Worm (Caenorhabditis elegans) whole organism, young adult: Measurements from ENCODE around the gene C06E2.9.
A peak's percentile ranks its signal among the peaks of the same experiment; 100 is the strongest.

Experiments
- B0019.2 ChIP-seq: fragments of 200-800 bp; sonication (Bioruptor generic); conservative IDR thresholded peaks from 2 replicates; pipeline ENCODE4 v1.3.6; 2022; ENCODE audit warnings: missing genetic modification reagents, missing genetic modification characterization, missing compliant biosample characterization
- D2030.7 ChIP-seq: fragments of 200-800 bp; sonication (Bioruptor generic); IDR thresholded peaks from 2 replicates; pipeline ENCODE4 v1.3.6; 2022; ENCODE audit warnings: missing genetic modification reagents, missing genetic modification characterization, missing compliant biosample characterization
- F49E8.2 ChIP-seq: sonication (generic microtip); optimal IDR thresholded peaks from 3 replicates; lab custom pipeline; 2017; ENCODE audit warnings: missing genetic modification characterization, mild to moderate bottlenecking, missing compliant biosample characterization, antibody characterized with exemption, moderate library complexity; ENCODE audit not compliant: insufficient read depth
- F57C9.4 ChIP-seq: sonication (generic microtip); optimal IDR thresholded peaks from 2 replicates; lab custom pipeline; 2017; ENCODE audit warnings: mild to moderate bottlenecking, missing genetic modification characterization, missing compliant biosample characterization
- K11D2.4 ChIP-seq: fragments of 200-800 bp; sonication (Bioruptor generic); IDR thresholded peaks from 2 replicates; pipeline ENCODE4 v1.3.6; 2022; ENCODE audit warnings: missing genetic modification reagents, missing genetic modification characterization, missing compliant biosample characterization
- T07F8.4 ChIP-seq: sonication (generic microtip); optimal IDR thresholded peaks from 2 replicates; lab custom pipeline; 2016; ENCODE audit warnings: mild to moderate bottlenecking, missing genetic modification characterization, moderate library complexity, missing compliant biosample characterization
- T26A5.8 ChIP-seq: sonication (generic microtip); optimal IDR thresholded peaks from 2 replicates; lab custom pipeline; 2016; ENCODE audit warnings: missing genetic modification characterization, missing compliant biosample characterization
- Y56A3A.18 ChIP-seq: fragments of 200-800 bp; sonication (Bioruptor generic); IDR thresholded peaks from 2 replicates; pipeline ENCODE4 v1.3.6; 2022; ENCODE audit warnings: missing genetic modification reagents, missing genetic modification characterization, missing compliant biosample characterization
- Y67H2A.10 ChIP-seq: fragments of 200-800 bp; sonication (Bioruptor generic); conservative IDR thresholded peaks from 2 replicates; pipeline ENCODE4 v1.3.6; 2022; ENCODE audit warnings: missing genetic modification reagents, missing genetic modification characterization, missing compliant biosample characterization
- Y79H2A.3 ChIP-seq: fragments of 200-800 bp; sonication (Bioruptor generic); conservative IDR thresholded peaks from 2 replicates; pipeline ENCODE4 v1.3.6; 2022; ENCODE audit warnings: missing genetic modification reagents, missing genetic modification characterization, missing compliant biosample characterization
- ZK185.1 ChIP-seq: sonication (generic microtip); optimal IDR thresholded peaks from 2 replicates; lab custom pipeline; 2016; ENCODE audit warnings: mild to moderate bottlenecking, missing genetic modification characterization, missing compliant biosample characterization; ENCODE audit not compliant: poor library complexity, severe bottlenecking
- akir-1 ChIP-seq: fragments of 200-800 bp; sonication (Bioruptor generic); optimal IDR thresholded peaks from 2 replicates; lab custom pipeline; 2018; ENCODE audit warnings: mild to moderate bottlenecking, missing genetic modification characterization, moderate library complexity, missing compliant biosample characterization
- ama-1 ChIP-seq, 3 experiments: fragments of 150-350 bp in 1 of 3; sonication (generic microtip) in 2 of 3; optimal IDR thresholded peaks; 2 replicates each; lab custom pipeline; 2014 to 2018; ENCODE audit warnings: missing biosample characterization in 2 of 3, missing genetic modification characterization in 2 of 3, missing genetic modification reagents in 2 of 3
- atf-7 ChIP-seq: sonication (generic microtip); optimal IDR thresholded peaks from 2 replicates; lab custom pipeline; 2017; ENCODE audit warnings: mild to moderate bottlenecking, missing genetic modification characterization, missing compliant biosample characterization
- cebp-1 ChIP-seq, 2 experiments: fragments of 200-800 bp in 1 of 2; sonication (Bioruptor generic) in 1 of 2; sonication (generic microtip) in 1 of 2; IDR thresholded peaks in 1 of 2; optimal IDR thresholded peaks in 1 of 2; 2 replicates each; pipeline versions ENCODE4 v1.3.6 to Lab custom; 2017 to 2022; ENCODE audit warnings: missing compliant biosample characterization in 2 of 2, missing genetic modification characterization in 2 of 2, mild to moderate bottlenecking in 1 of 2, missing genetic modification reagents in 1 of 2, moderate library complexity in 1 of 2
- ceh-100 ChIP-seq: fragments of 200-800 bp; sonication (Bioruptor generic); IDR thresholded peaks from 2 replicates; pipeline ENCODE4 v1.3.6; 2022; ENCODE audit warnings: missing genetic modification reagents, missing genetic modification characterization, missing compliant biosample characterization
- dpl-1 ChIP-seq: fragments of 150-350 bp; optimal IDR thresholded peaks from 2 replicates; lab custom pipeline; 2014; ENCODE audit warnings: missing biosample characterization, missing genetic modification reagents, missing genetic modification characterization
- egl-44 ChIP-seq: fragments of 200-800 bp; sonication (Bioruptor generic); IDR thresholded peaks from 2 replicates; pipeline ENCODE4 v1.3.6; 2022; ENCODE audit warnings: missing genetic modification reagents, missing genetic modification characterization, missing compliant biosample characterization
- ekl-4 ChIP-seq: fragments of 200-800 bp; sonication (Bioruptor generic); IDR thresholded peaks from 2 replicates; pipeline ENCODE4 v1.3.6; 2022; ENCODE audit warnings: missing genetic modification reagents, missing genetic modification characterization, missing compliant biosample characterization
- him-1 ChIP-seq: sonication (generic microtip); optimal IDR thresholded peaks from 2 replicates; lab custom pipeline; 2016; ENCODE audit warnings: missing genotype, missing genetic modification reagents, missing genetic modification characterization, missing compliant biosample characterization
- hlh-12 ChIP-seq: sonication (generic microtip); optimal IDR thresholded peaks from 2 replicates; lab custom pipeline; 2016; ENCODE audit warnings: missing genetic modification characterization, missing compliant biosample characterization
- hmg-1.2 ChIP-seq: fragments of 200-800 bp; sonication (Bioruptor generic); IDR thresholded peaks from 2 replicates; pipeline ENCODE4 v1.3.6; 2022; ENCODE audit warnings: missing genetic modification reagents, missing genetic modification characterization, missing compliant biosample characterization
- hmg-20 ChIP-seq: fragments of 200-800 bp; sonication (Bioruptor generic); IDR thresholded peaks from 2 replicates; pipeline ENCODE4 v1.3.6; 2022; ENCODE audit warnings: missing genetic modification reagents, missing genetic modification characterization, missing compliant biosample characterization
- lin-26 ChIP-seq: fragments of 200-800 bp; sonication (Bioruptor generic); IDR thresholded peaks from 2 replicates; pipeline ENCODE4 v1.3.6; 2022; ENCODE audit warnings: missing genetic modification reagents, missing genetic modification characterization, missing compliant biosample characterization
- lsy-27 ChIP-seq: sonication (generic microtip); optimal IDR thresholded peaks from 2 replicates; lab custom pipeline; 2017; ENCODE audit warnings: missing genetic modification characterization, mild to moderate bottlenecking, missing compliant biosample characterization, antibody characterized with exemption, missing genotype, borderline replicate concordance; ENCODE audit not compliant: insufficient read depth
- mcd-1 ChIP-seq: fragments of 200-800 bp; sonication (Bioruptor generic); IDR thresholded peaks from 2 replicates; pipeline ENCODE4 v1.3.6; 2022; ENCODE audit warnings: missing genetic modification reagents, missing genetic modification characterization, missing compliant biosample characterization
- mel-28 ChIP-seq: sonication (generic microtip); optimal IDR thresholded peaks from 2 replicates; lab custom pipeline; 2016; ENCODE audit warnings: borderline replicate concordance, mild to moderate bottlenecking, missing genetic modification characterization, missing compliant biosample characterization
- mxl-1 ChIP-seq: sonication (generic microtip); optimal IDR thresholded peaks from 2 replicates; lab custom pipeline; 2016; ENCODE audit warnings: missing genetic modification characterization, missing compliant biosample characterization
- nfya-1 ChIP-seq: sonication (generic microtip); optimal IDR thresholded peaks from 2 replicates; lab custom pipeline; 2017; ENCODE audit warnings: antibody characterized with exemption, missing compliant biosample characterization, missing genetic modification characterization, borderline replicate concordance; ENCODE audit not compliant: insufficient read depth
- nfyb-1 ChIP-seq: fragments of 200-800 bp; sonication (Bioruptor generic); IDR thresholded peaks from 2 replicates; pipeline ENCODE4 v1.3.6; 2022; ENCODE audit warnings: missing genetic modification reagents, missing genetic modification characterization, missing compliant biosample characterization
- nhr-120 ChIP-seq: fragments of 200-800 bp; sonication (Bioruptor generic); IDR thresholded peaks from 2 replicates; pipeline ENCODE4 v1.3.6; 2022; ENCODE audit warnings: missing genetic modification characterization, missing compliant biosample characterization
- nhr-27 ChIP-seq: fragments of 200-800 bp; sonication (Bioruptor generic); optimal IDR thresholded peaks from 2 replicates; lab custom pipeline; 2018; ENCODE audit warnings: mild to moderate bottlenecking, missing genetic modification characterization, moderate library complexity, missing compliant biosample characterization
- rec-8 ChIP-seq, 2 experiments: sonication (generic microtip); optimal IDR thresholded peaks; 2 replicates each; lab custom pipeline; 2016; ENCODE audit warnings: mild to moderate bottlenecking in 2 of 2, missing genetic modification characterization in 2 of 2, missing genetic modification reagents in 2 of 2, missing genotype in 2 of 2, missing biosample characterization in 1 of 2, missing compliant biosample characterization in 1 of 2, moderate library complexity in 1 of 2
- rpc-1 ChIP-seq, 2 experiments: fragments of 150-350 bp in 1 of 2; sonication (generic microtip) in 1 of 2; optimal IDR thresholded peaks; 2 replicates each; lab custom pipeline; 2014 to 2018; ENCODE audit warnings: missing biosample characterization in 1 of 2, missing genetic modification characterization in 1 of 2, missing genetic modification reagents in 1 of 2, missing genotype in 1 of 2
- sdz-38 ChIP-seq: sonication (generic microtip); optimal IDR thresholded peaks from 2 replicates; lab custom pipeline; 2016; ENCODE audit warnings: missing genotype, missing genetic modification characterization, missing compliant biosample characterization
- snpc-4 ChIP-seq, 5 experiments: fragments of 150-350 bp in 1 of 5; sonication (generic microtip) in 4 of 5; optimal IDR thresholded peaks; 2 replicates each; lab custom pipeline; 2014 to 2018; ENCODE audit warnings: missing genetic modification characterization in 5 of 5, missing biosample characterization in 3 of 5, antibody characterized with exemption in 2 of 5, mild to moderate bottlenecking in 2 of 5, missing compliant biosample characterization in 2 of 5, missing genotype in 2 of 5, moderate library complexity in 2 of 5, missing genetic modification reagents in 1 of 5
- somi-1 ChIP-seq: fragments of 200-800 bp; sonication (Bioruptor generic); optimal IDR thresholded peaks from 2 replicates; lab custom pipeline; 2018; ENCODE audit warnings: mild to moderate bottlenecking, missing genetic modification characterization, missing compliant biosample characterization
- tbp1 ChIP-seq: fragments of 200-800 bp; sonication (Bioruptor generic); optimal IDR thresholded peaks from 2 replicates; lab custom pipeline; 2018; ENCODE audit warnings: mild to moderate bottlenecking, missing genetic modification characterization, missing compliant biosample characterization
- zfh-2 ChIP-seq: fragments of 200-800 bp; sonication (Bioruptor generic); conservative IDR thresholded peaks from 2 replicates; pipeline ENCODE4 v1.3.6; 2022; ENCODE audit warnings: missing genetic modification reagents, missing genetic modification characterization, missing compliant biosample characterization
- zim-3 ChIP-seq: sonication (generic microtip); optimal IDR thresholded peaks from 2 replicates; lab custom pipeline; 2017; ENCODE audit warnings: mild to moderate bottlenecking, missing genetic modification characterization, moderate library complexity, missing compliant biosample characterization
- ztf-18 ChIP-seq: sonication (generic microtip); optimal IDR thresholded peaks from 2 replicates; lab custom pipeline; 2016; ENCODE audit warnings: missing genotype, mild to moderate bottlenecking, missing genetic modification characterization, missing compliant biosample characterization
- ztf-25 ChIP-seq: fragments of 200-800 bp; sonication (Bioruptor generic); IDR thresholded peaks from 2 replicates; pipeline ENCODE4 v1.3.6; 2022; ENCODE audit warnings: missing genetic modification reagents, missing genetic modification characterization, missing compliant biosample characterization
- ztf-26 ChIP-seq: sonication (generic microtip); optimal IDR thresholded peaks from 2 replicates; lab custom pipeline; 2017; ENCODE audit warnings: missing genetic modification characterization, missing compliant biosample characterization
- ztf-28 ChIP-seq: fragments of 200-800 bp; sonication (Bioruptor generic); IDR thresholded peaks from 2 replicates; pipeline ENCODE4 v1.3.6; 2022; ENCODE audit warnings: missing genetic modification reagents, missing genetic modification characterization, missing compliant biosample characterization

The C06E2.9 gene

DNA sequence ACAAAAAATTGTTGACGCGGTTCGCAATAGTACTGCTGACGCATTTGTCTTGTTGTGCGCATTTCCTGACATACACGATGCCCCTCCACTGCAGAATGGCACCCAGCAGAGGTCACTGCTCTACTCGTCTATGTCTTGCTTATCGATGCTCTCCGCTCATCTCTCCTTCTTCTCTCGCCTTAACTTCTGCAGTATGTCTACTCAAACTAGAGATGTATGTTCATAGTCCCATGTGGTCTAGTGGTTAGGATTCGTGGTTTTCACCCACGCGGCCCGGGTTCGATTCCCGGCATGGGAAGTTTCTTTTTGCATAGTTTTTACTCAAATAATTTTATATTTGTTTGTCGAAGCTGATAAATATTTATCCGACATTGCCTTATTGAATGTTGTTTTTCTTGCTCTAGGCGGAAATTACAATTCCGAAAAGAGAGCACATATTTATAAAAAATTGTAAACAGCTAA lies 25.1 kb upstream of the C06E2.9 start, which contains the start of gene C28G1.2 (continued):
- TF ChIP-seq tbp1 (GFP tag; lab: Kevin White, UChicago): peak; percentile 100
- peak; percentile 89; the same call in 1 of the 2 replicates for TF ChIP-seq K11D2.4
- TF ChIP-seq akir-1: peak; percentile 84
- peak; percentile 79 for TF ChIP-seq lsy-27 (tag; lab: Kevin White, UChicago)
- TF ChIP-seq mel-28 (tag; lab: Kevin White, UChicago): peak; percentile 67
- no peak for TF ChIP-seq sdz-38 (tag; lab: Kevin White, UChicago)
- peak; percentile 93 for TF ChIP-seq ztf-25
- peak; percentile 86 for TF ChIP-seq ztf-26 (tag; lab: Kevin White, UChicago)
- peak; percentile 90 for TF ChIP-seq hmg-1.2 (GFP tag; lab: Robert Waterston, UW)
- TF ChIP-seq nhr-120 (GFP tag; lab: Robert Waterston, UW): no peak
- peak; percentile 92 for TF ChIP-seq ztf-18 (tag; lab: Kevin White, UChicago)
- peak; percentile 86 for TF ChIP-seq somi-1 (GFP tag; lab: Kevin White, UChicago)
- no peak for TF ChIP-seq nfya-1 (tag; lab: Kevin White, UChicago)
- peak; percentile 51; the same call in 1 of the 2 replicates for TF ChIP-seq ceh-100 (GFP tag; lab: Robert Waterston, UW)
- peak; percentile 90 for TF ChIP-seq T07F8.4 (tag; lab: Kevin White, UChicago)
- TF ChIP-seq atf-7 (tag; lab: Kevin White, UChicago): peak; percentile 89
- TF ChIP-seq ekl-4: peak; percentile 91; the same call in 1 of the 2 replicates

DNA sequence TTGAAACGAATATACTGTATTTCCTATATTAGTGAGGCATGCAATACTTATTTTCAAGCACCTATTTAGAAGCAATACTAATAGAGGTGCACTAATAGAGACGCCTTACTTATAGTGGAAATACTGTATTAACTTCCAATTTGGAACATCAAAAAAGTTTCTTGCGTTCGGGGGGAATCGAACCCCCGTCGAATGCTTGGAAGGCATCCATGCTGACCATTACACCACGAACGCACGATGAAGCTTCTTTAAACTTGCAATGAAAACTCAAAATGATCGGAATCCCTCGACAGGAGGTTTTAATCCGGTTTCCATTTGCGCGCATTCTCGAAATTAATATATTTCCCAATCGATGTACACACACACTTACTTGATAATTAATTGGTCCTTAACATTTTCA lies 22.9 kb upstream of the C06E2.9 start:
- TF ChIP-seq ztf-28: 0 out of 2 replicates have a peak, but pooled peaks have one; percentile 69
- TF ChIP-seq B0019.2 (GFP tag; lab: Robert Waterston, UW): no peak
- no peak for TF ChIP-seq nhr-27 (tag; lab: Kevin White, UChicago)
- TF ChIP-seq mcd-1: no peak
- TF ChIP-seq akir-1: no peak
- TF ChIP-seq lin-26 (GFP tag; lab: Robert Waterston, UW): peak; percentile 92
- no peak for TF ChIP-seq F49E8.2 (tag; lab: Kevin White, UChicago)
- peak; percentile 65; the same call in 1 of the 2 replicates for TF ChIP-seq egl-44 (GFP tag; lab: Robert Waterston, UW)
- TF ChIP-seq ama-1 (optimal IDR thresholded peaks at IDR 0.05; lab: Kevin White, UChicago): no peak
- peak; percentile 27 to 55 for TF ChIP-seq ama-1 (GFP tag; optimal IDR thresholded peaks at IDR 0.05; lab: Kevin White, UChicago)
- TF ChIP-seq Y67H2A.10 (GFP tag; lab: Robert Waterston, UW): no peak
- TF ChIP-seq Y79H2A.3 (GFP tag; lab: Robert Waterston, UW): no peak
- peak; percentile 66 for TF ChIP-seq D2030.7 (GFP tag; lab: Robert Waterston, UW)
- no peak for TF ChIP-seq zfh-2 (GFP tag; lab: Robert Waterston, UW)
- no peak for TF ChIP-seq F57C9.4
- TF ChIP-seq mxl-1 (tag; lab: Kevin White, UChicago): peak; percentile 26
- TF ChIP-seq T26A5.8: no peak
- TF ChIP-seq rec-8 (tag; optimal IDR thresholded peaks at IDR 0.05; lab: Kevin White, UChicago): peak; percentile 23 to 65
- TF ChIP-seq Y56A3A.18 (GFP tag; lab: Robert Waterston, UW): 0 out of 2 replicates have a peak, but pooled peaks have one; percentile 80
- TF ChIP-seq nfyb-1 (GFP tag; lab: Robert Waterston, UW): no peak
- TF ChIP-seq zim-3 (tag; lab: Kevin White, UChicago): peak; percentile 15
- TF ChIP-seq dpl-1: no peak
- TF ChIP-seq cebp-1 (GFP tag; IDR thresholded peaks at IDR 0.05; lab: Robert Waterston, UW): no peak
- TF ChIP-seq cebp-1 (tag; optimal IDR thresholded peaks at IDR 0.05; lab: Kevin White, UChicago): peak; percentile 20
- TF ChIP-seq hmg-20 (GFP tag; lab: Robert Waterston, UW): no peak
- peak; percentile 68 for TF ChIP-seq ZK185.1 (tag; lab: Kevin White, UChicago)
- TF ChIP-seq snpc-4 (GFP tag; optimal IDR thresholded peaks at IDR 0.05; lab: Kevin White, UChicago): peak; percentile 21
- TF ChIP-seq snpc-4 (tag; optimal IDR thresholded peaks at IDR 0.05; lab: Kevin White, UChicago): peak in 2 of 4 experiments; percentile 42 to 64
- peak; percentile 92 for TF ChIP-seq rpc-1 (optimal IDR thresholded peaks at IDR 0.05; lab: Kevin White, UChicago)
- peak; percentile 89 for TF ChIP-seq rpc-1 (tag; optimal IDR thresholded peaks at IDR 0.05; lab: Kevin White, UChicago)
- TF ChIP-seq tbp1 (GFP tag; lab: Kevin White, UChicago): peak; percentile 87
- peak; percentile 45 for TF ChIP-seq him-1 (tag; lab: Kevin White, UChicago)
- TF ChIP-seq ztf-18 (tag; lab: Kevin White, UChicago): peak; percentile 55
- peak; percentile 49 for TF ChIP-seq hlh-12 (tag; lab: Kevin White, UChicago)
